Fruit fly (Drosophila melanogaster): ENCODE measurements around the gene Smr.
A peak's percentile ranks its signal among the peaks of the same experiment; 100 is the strongest.

The Smr gene

DNA sequence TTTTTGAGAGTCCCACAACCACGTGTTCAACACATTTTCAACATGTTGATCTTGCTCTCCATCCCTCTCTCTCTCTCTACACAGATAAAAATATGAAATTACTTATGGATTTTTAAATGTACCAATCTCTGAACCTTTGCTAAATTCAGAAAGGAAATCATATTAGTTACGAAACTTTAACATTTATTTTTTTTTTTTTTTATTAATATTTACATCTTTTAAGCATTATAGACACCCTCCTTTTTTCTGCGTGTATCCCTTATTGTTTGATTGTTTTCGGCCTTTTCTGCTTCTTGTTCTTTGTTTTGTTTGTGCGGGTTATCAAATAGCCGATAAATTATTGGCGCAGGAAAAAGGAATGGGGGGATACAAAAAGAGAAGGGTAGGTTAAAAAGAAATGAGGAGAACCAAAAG is 75.9 kb downstream of the Smr start (continued):
- TF ChIP-seq caup (GFP tag; optimal IDR thresholded peaks at IDR 0.05; ENCODE audit: severe bottlenecking) (peak; percentile 94), CG11247 (GFP tag; IDR thresholded peaks at IDR 0.05) (peak; percentile 95), CG18476 (GFP tag; optimal IDR thresholded peaks at IDR 0.05) (peak; percentile 92), gt (GFP tag; IDR thresholded peaks at IDR 0.05) (peak; percentile 89), dimm (GFP tag; IDR thresholded peaks at IDR 0.05) (peak; percentile 87), CG2202 (tag; optimal IDR thresholded peaks at IDR 0.05) (peak; percentile 96), da (GFP tag; optimal IDR thresholded peaks at IDR 0.05) (peak; percentile 84), D (optimal IDR thresholded peaks at IDR 0.05) (no peak), D (GFP tag; optimal IDR thresholded peaks at IDR 0.05) (peak; percentile 97), unpg (GFP tag; optimal IDR thresholded peaks at IDR 0.05) (peak; percentile 98), jing (GFP tag; optimal IDR thresholded peaks at IDR 0.05) (peak; percentile 63), CG1832 (GFP tag; optimal IDR thresholded peaks at IDR 0.05) (no peak), hbn (GFP tag; IDR thresholded peaks at IDR 0.05; ENCODE audit: partially characterized antibody) (no peak), gsb (GFP tag; IDR thresholded peaks at IDR 0.05) (peak; percentile 89), phol (tag; optimal IDR thresholded peaks at IDR 0.05) (peak; percentile 96), HmgD (GFP tag; optimal IDR thresholded peaks at IDR 0.05) (no peak), slbo (GFP tag; IDR thresholded peaks at IDR 0.05) (peak; percentile 97), Rfx (GFP tag; IDR thresholded peaks at IDR 0.05) (peak; percentile 97), CG4730 (GFP tag; IDR thresholded peaks at IDR 0.05) (peak; percentile 94), CrebB (tag; optimal IDR thresholded peaks at IDR 0.05) (peak; percentile 92), hth (optimal IDR thresholded peaks at IDR 0.05) (no peak), disco-r (GFP tag; optimal IDR thresholded peaks at IDR 0.05) (peak; percentile 66), Mrtf (GFP tag; IDR thresholded peaks at IDR 0.05) (peak; percentile 93), CG8089 (GFP tag; optimal IDR thresholded peaks at IDR 0.05) (peak; percentile 66), lola (GFP tag; optimal IDR thresholded peaks at IDR 0.05) (peak in 1 of 3 experiments; percentile 98), CG1792 (GFP tag; optimal IDR thresholded peaks at IDR 0.05) (peak; percentile 71), Awh (GFP tag; IDR thresholded peaks at IDR 0.05) (peak; percentile 95), CG18011 (GFP tag; optimal IDR thresholded peaks at IDR 0.05) (peak; percentile 64), CG30431 (GFP tag; optimal IDR thresholded peaks at IDR 0.05) (peak; percentile 86), CG4617 (GFP tag; optimal IDR thresholded peaks at IDR 0.05; ENCODE audit: borderline replicate concordance) (peak; percentile 87), Jarid2 (GFP tag; optimal IDR thresholded peaks at IDR 0.05) (peak; percentile 76), CG8290 (GFP tag; optimal IDR thresholded peaks at IDR 0.05) (peak; percentile 91), CG8290 (tag; optimal IDR thresholded peaks at IDR 0.05) (peak; percentile 57 to 60), CG17802 (tag; optimal IDR thresholded peaks at IDR 0.05) (peak; percentile 71), HLHmδ (GFP tag; optimal IDR thresholded peaks at IDR 0.05) (no peak), cad (GFP tag; optimal IDR thresholded peaks at IDR 0.05) (no peak), CG31365 (tag; optimal IDR thresholded peaks at IDR 0.05) (peak; percentile 52), Sry-δ (GFP tag; optimal IDR thresholded peaks at IDR 0.05) (peak; percentile 44), stc (GFP tag; IDR thresholded peaks at IDR 0.05) (peak; percentile 94), ara (GFP tag; IDR thresholded peaks at IDR 0.05) (peak; percentile 97), CG17328 (GFP tag; IDR thresholded peaks at IDR 0.05) (peak; percentile 97), fd64A (GFP tag; optimal IDR thresholded peaks at IDR 0.05) (peak; percentile 70), Bdp1 (GFP tag; optimal IDR thresholded peaks at IDR 0.05) (peak; percentile 70), shn (GFP tag; optimal IDR thresholded peaks at IDR 0.05) (peak; percentile 35), CG15514 (GFP tag; optimal IDR thresholded peaks at IDR 0.05) (peak; percentile 84), bab2 (GFP tag; optimal IDR thresholded peaks at IDR 0.05) (peak; percentile 91), CG7987 (GFP tag; optimal IDR thresholded peaks at IDR 0.05) (peak; percentile 86), CG1529 (GFP tag; optimal IDR thresholded peaks at IDR 0.05) (peak; percentile 90), psq (GFP tag; optimal IDR thresholded peaks at IDR 0.05) (peak; percentile 96), CG6683 (GFP tag; optimal IDR thresholded peaks at IDR 0.05) (peak; percentile 84), Max (GFP tag; optimal IDR thresholded peaks at IDR 0.05) (peak; percentile 93), Xrp1 (GFP tag; IDR thresholded peaks at IDR 0.05) (peak; percentile 99)
